Worm (Caenorhabditis elegans): ENCODE data around the gene F01F1.3.

F01F1.3 gene

DNA sequence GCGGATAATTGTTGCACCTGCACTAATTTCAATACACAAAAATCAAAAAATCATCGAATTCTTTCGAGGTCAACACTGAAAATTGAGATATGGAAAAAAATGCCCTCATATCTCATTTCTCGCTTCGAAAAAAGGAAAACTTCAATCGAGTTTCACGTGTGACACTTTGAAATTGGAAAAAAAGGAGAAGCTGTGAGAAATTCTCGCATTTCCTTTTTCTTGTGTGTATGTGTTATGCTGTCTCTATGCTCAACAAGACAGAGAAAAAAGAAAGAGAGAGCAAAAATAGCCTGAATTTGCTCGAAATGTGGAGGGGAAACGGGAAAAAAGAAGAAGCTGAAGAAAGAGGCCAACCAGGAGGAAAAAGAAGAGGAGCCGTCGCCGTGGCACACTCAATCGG lies 25.3 kb upstream of the F01F1.3 start:
- TF ChIP-seq R02D3.7 (tag; optimal IDR thresholded peaks at IDR 0.05) (no peak), nfya-1 (tag; optimal IDR thresholded peaks at IDR 0.05; ENCODE audit: insufficient read depth) (peak; percentile 46), fkh-10 (GFP tag; optimal IDR thresholded peaks at IDR 0.05) (peak; percentile 74)

DNA sequence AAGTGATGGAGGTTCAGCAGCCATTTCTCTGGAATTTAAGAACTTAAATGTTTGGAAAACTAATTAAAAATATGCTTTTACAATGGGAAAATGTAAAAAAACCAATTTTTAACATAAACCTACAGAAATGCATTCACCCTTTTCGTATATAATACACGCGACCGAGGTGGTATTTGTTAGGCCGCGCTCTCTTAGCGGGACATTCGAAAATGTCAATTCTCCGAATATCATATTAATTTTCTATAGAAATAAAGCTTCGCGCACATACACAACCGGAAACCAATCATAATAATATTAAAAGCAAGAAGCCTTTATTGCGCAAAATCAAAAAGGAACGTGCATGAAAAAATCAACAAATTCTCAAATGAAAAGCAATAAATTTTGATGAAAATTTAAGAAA lies 18.5 kb upstream of the F01F1.3 start, which contains the start of gene ddx-23:
Gene ddx-23, minus strand, starts transcription at position 30 of the 400 bp plus-strand sequence.
- TF ChIP-seq elt-3 (tag; optimal IDR thresholded peaks at IDR 0.05), result no peak
- TF ChIP-seq egl-5 (tag; optimal IDR thresholded peaks at IDR 0.05), result no peak
- TF ChIP-seq ama-1 (optimal IDR thresholded peaks at IDR 0.05), result peak; percentile 79
- no peak for TF ChIP-seq hmg-11 (tag; optimal IDR thresholded peaks at IDR 0.05)
- TF ChIP-seq fos-1 (tag; optimal IDR thresholded peaks at IDR 0.05), result no peak
- TF ChIP-seq nhr-43 (tag; optimal IDR thresholded peaks at IDR 0.05; ENCODE audit: poor library complexity, severe bottlenecking), result peak; percentile 30
- TF ChIP-seq nhr-67 (tag; optimal IDR thresholded peaks at IDR 0.05), result no peak
- TF ChIP-seq tbx-2 (tag; optimal IDR thresholded peaks at IDR 0.05), result peak; percentile 26
- TF ChIP-seq nhr-76 (tag; optimal IDR thresholded peaks at IDR 0.05), result no peak
- TF ChIP-seq ztf-4 (tag; optimal IDR thresholded peaks at IDR 0.05), result no peak
- no peak for TF ChIP-seq R02D3.7 (tag; optimal IDR thresholded peaks at IDR 0.05)
- TF ChIP-seq nfya-1 (tag; optimal IDR thresholded peaks at IDR 0.05; ENCODE audit: insufficient read depth), result peak; percentile 35
- TF ChIP-seq zag-1 (tag; optimal IDR thresholded peaks at IDR 0.05), result no peak
- peak; percentile 38 for TF ChIP-seq elt-2 (tag; optimal IDR thresholded peaks at IDR 0.05)
- peak; percentile 45 for TF ChIP-seq pha-4 (tag; optimal IDR thresholded peaks at IDR 0.05)
- no peak for TF ChIP-seq nhr-25 (tag; optimal IDR thresholded peaks at IDR 0.05)
- no peak for TF ChIP-seq eor-1 (tag; optimal IDR thresholded peaks at IDR 0.05)
- TF ChIP-seq lin-15B (tag; optimal IDR thresholded peaks at IDR 0.05), result peak; percentile 0
- TF ChIP-seq pqm-1 (tag; optimal IDR thresholded peaks at IDR 0.05), result no peak
- TF ChIP-seq mml-1 (tag; optimal IDR thresholded peaks at IDR 0.05), result no peak
- no peak for TF ChIP-seq mdl-1 (tag; optimal IDR thresholded peaks at IDR 0.05)
- no peak for TF ChIP-seq nhr-23 (tag; optimal IDR thresholded peaks at IDR 0.05)
- no peak for TF ChIP-seq elt-1 (tag; optimal IDR thresholded peaks at IDR 0.05)

DNA sequence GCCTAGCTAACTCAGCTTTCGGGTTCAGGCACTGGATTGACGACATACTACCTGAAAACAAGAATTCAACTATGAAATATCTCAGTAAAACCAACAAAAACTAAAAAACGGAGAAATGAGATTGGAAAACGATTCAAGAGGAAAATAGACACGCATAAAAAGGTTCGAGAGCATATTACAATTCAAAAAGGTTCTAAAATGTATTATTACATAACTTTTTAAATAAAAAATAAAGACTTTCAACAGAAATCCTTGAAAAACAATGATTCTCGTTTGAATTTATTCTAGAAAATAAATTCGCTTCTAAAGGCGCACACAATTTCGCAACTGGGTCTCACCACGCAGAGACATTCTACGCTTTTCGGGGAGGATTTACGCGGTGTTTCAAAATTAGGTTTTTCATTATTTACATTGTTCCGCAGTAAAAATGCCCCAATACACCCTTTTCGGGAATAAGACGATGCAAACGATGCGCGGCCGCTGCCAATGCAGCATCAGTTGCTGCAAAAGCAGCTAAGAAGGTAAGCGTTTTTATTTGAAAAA lies 16.0 kb upstream of the F01F1.3 start, which contains the start of the genes cct-6 and alh-9:
Gene cct-6, minus strand, starts transcription at position 51 of the 543 bp plus-strand sequence.
Gene alh-9, plus strand, starts transcription at position 382 of the 543 bp plus-strand sequence.
- TF ChIP-seq nhr-77 (tag; optimal IDR thresholded peaks at IDR 0.05) (no peak), nhr-11 (tag; optimal IDR thresholded peaks at IDR 0.05) (no peak), aly-2 (tag; optimal IDR thresholded peaks at IDR 0.05) (no peak), mdl-1 (tag; optimal IDR thresholded peaks at IDR 0.05) (no peak), nhr-67 (tag; optimal IDR thresholded peaks at IDR 0.05) (no peak), nhr-28 (tag; optimal IDR thresholded peaks at IDR 0.05) (no peak), ztf-11 (tag; optimal IDR thresholded peaks at IDR 0.05) (no peak), lsy-12 (tag; optimal IDR thresholded peaks at IDR 0.05) (no peak), elt-2 (tag; optimal IDR thresholded peaks at IDR 0.05) (peak; percentile 42), daf-12 (tag; optimal IDR thresholded peaks at IDR 0.05) (no peak), nhr-237 (tag; optimal IDR thresholded peaks at IDR 0.05) (no peak), nhr-25 (tag; optimal IDR thresholded peaks at IDR 0.05) (peak; percentile 71), snpc-4 (tag; optimal IDR thresholded peaks at IDR 0.05) (peak; percentile 70), fkh-10 (GFP tag; optimal IDR thresholded peaks at IDR 0.05) (peak; percentile 10), R02D3.7 (tag; optimal IDR thresholded peaks at IDR 0.05) (peak; percentile 94), jun-1 (tag; optimal IDR thresholded peaks at IDR 0.05) (peak; percentile 24), pha-4 (tag; optimal IDR thresholded peaks at IDR 0.05) (peak; percentile 99), nhr-23 (tag; optimal IDR thresholded peaks at IDR 0.05) (peak; percentile 79), ceh-9 (tag; optimal IDR thresholded peaks at IDR 0.05) (no peak), nhr-12 (tag; optimal IDR thresholded peaks at IDR 0.05) (no peak), ztf-4 (tag; optimal IDR thresholded peaks at IDR 0.05) (no peak), sea-2 (GFP tag; optimal IDR thresholded peaks at IDR 0.05) (no peak), lin-15B (tag; optimal IDR thresholded peaks at IDR 0.05) (peak; percentile 87), fos-1 (tag; optimal IDR thresholded peaks at IDR 0.05) (no peak), ceh-82 (tag; optimal IDR thresholded peaks at IDR 0.05) (no peak), ZK546.5 (tag; optimal IDR thresholded peaks at IDR 0.05) (no peak), fkh-2 (tag; optimal IDR thresholded peaks at IDR 0.05) (no peak), unc-39 (tag; optimal IDR thresholded peaks at IDR 0.05) (no peak), tbx-2 (tag; optimal IDR thresholded peaks at IDR 0.05) (no peak), nhr-43 (tag; optimal IDR thresholded peaks at IDR 0.05; ENCODE audit: poor library complexity, severe bottlenecking) (peak; percentile 6), lin-39 (tag; optimal IDR thresholded peaks at IDR 0.05) (peak; percentile 88), egl-27 (tag; optimal IDR thresholded peaks at IDR 0.05) (peak; percentile 7), ceh-16 (tag; optimal IDR thresholded peaks at IDR 0.05) (no peak), skn-1 (tag; optimal IDR thresholded peaks at IDR 0.05) (no peak), hmg-11 (tag; optimal IDR thresholded peaks at IDR 0.05) (peak; percentile 33), unc-62 (GFP tag; optimal IDR thresholded peaks at IDR 0.05) (no peak), nfya-1 (tag; optimal IDR thresholded peaks at IDR 0.05; ENCODE audit: insufficient read depth) (peak; percentile 89), mml-1 (tag; optimal IDR thresholded peaks at IDR 0.05) (no peak), elt-3 (tag; optimal IDR thresholded peaks at IDR 0.05) (no peak), zag-1 (tag; optimal IDR thresholded peaks at IDR 0.05) (no peak), nhr-76 (tag; optimal IDR thresholded peaks at IDR 0.05) (no peak), eor-1 (tag; optimal IDR thresholded peaks at IDR 0.05) (no peak), elt-1 (tag; optimal IDR thresholded peaks at IDR 0.05) (peak; percentile 10), ama-1 (optimal IDR thresholded peaks at IDR 0.05) (peak; percentile 82), egl-5 (tag; optimal IDR thresholded peaks at IDR 0.05) (peak; percentile 97)

Data from whole organism, L3 larva.